Worm (Caenorhabditis elegans): ENCODE data around the gene B0563.10.

ce11 chrX:9213873-9214341 lies 46.9 kb upstream of the B0563.10 start, which contains the start of gene C35B8.3:
- no peak for TF ChIP-seq unc-55 (GFP tag; optimal IDR thresholded peaks at IDR 0.05)
- TF ChIP-seq tbx-2 (tag; optimal IDR thresholded peaks at IDR 0.05), result no peak
- TF ChIP-seq pqm-1 (tag; optimal IDR thresholded peaks at IDR 0.05), result no peak
